Worm (Caenorhabditis elegans): ENCODE measurements around the gene R10F2.4.
A peak's percentile ranks its signal among the peaks of the same experiment; 100 is the strongest.

R10F2.4 gene

DNA sequence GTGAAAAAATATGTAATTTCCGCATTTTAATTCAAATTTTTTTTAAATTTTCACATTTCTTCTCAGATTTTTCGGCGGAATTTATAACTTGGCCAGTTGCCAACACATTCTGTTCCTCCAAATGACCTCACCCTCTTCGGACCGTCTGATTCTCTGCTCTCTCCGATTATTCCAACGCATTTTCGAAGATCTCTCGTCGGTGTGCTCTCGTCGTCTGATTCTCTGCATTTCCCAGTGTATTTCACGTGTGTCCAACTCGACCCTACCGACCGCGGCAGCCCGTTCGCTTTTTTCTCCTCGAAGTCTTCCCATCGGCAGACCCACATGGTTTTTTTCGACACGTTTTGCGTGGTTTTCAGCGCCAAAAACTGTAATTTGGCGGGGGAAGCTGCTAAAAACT, 24.3 kb upstream of the R10F2.4 start:
- TF ChIP-seq blmp-1 (tag; optimal IDR thresholded peaks at IDR 0.05) (peak; percentile 13), ceh-63 (GFP tag; optimal IDR thresholded peaks at IDR 0.05) (no peak), ceh-8 (GFP tag; optimal IDR thresholded peaks at IDR 0.05) (no peak), ceh-88 (GFP tag; IDR thresholded peaks at IDR 0.05) (no peak), nhr-19 (GFP tag; conservative IDR thresholded peaks at IDR 0.05) (no peak), mef-2 (tag; optimal IDR thresholded peaks at IDR 0.05) (no peak), fos-1 (tag; optimal IDR thresholded peaks at IDR 0.05) (no peak), lin-35 (GFP tag; optimal IDR thresholded peaks at IDR 0.05) (peak; percentile 20 to 28), dpl-1 (GFP tag; optimal IDR thresholded peaks at IDR 0.05) (peak in 2 of 3 experiments; percentile 32 to 34), lsy-2 (tag; optimal IDR thresholded peaks at IDR 0.05) (peak; percentile 25 to 30), egl-27 (tag; optimal IDR thresholded peaks at IDR 0.05) (no peak), unc-30 (tag; optimal IDR thresholded peaks at IDR 0.05) (no peak), egl-13 (tag; optimal IDR thresholded peaks at IDR 0.05) (no peak), fkh-4 (tag; optimal IDR thresholded peaks at IDR 0.05; ENCODE audit: borderline replicate concordance) (no peak), ceh-90 (tag; optimal IDR thresholded peaks at IDR 0.05) (no peak), grh-1 (GFP tag; IDR thresholded peaks at IDR 0.05) (no peak), nhr-47 (tag; optimal IDR thresholded peaks at IDR 0.05) (no peak), ztf-4 (tag; optimal IDR thresholded peaks at IDR 0.05) (no peak), ceh-82 (tag; optimal IDR thresholded peaks at IDR 0.05) (peak in 1 of 3 experiments; percentile 25), ama-1 (optimal IDR thresholded peaks at IDR 0.05) (no peak), xbp-1 (tag; optimal IDR thresholded peaks at IDR 0.05) (no peak), aha-1 (tag; optimal IDR thresholded peaks at IDR 0.05) (no peak), mep-1 (tag; optimal IDR thresholded peaks at IDR 0.05) (peak; percentile 57), fkh-10 (GFP tag; optimal IDR thresholded peaks at IDR 0.05) (no peak), lin-13 (GFP tag; optimal IDR thresholded peaks at IDR 0.05) (no peak), zip-4 (GFP tag; optimal IDR thresholded peaks at IDR 0.05) (no peak), skn-1 (tag; optimal IDR thresholded peaks at IDR 0.05) (no peak), unc-62 (GFP tag; optimal IDR thresholded peaks at IDR 0.05) (no peak), nhr-20 (tag; optimal IDR thresholded peaks at IDR 0.05) (no peak), nhr-11 (tag; optimal IDR thresholded peaks at IDR 0.05) (no peak), irx-1 (tag; optimal IDR thresholded peaks at IDR 0.05) (no peak), snu-23 (GFP tag; optimal IDR thresholded peaks at IDR 0.05) (peak; percentile 45), pag-3 (tag; optimal IDR thresholded peaks at IDR 0.05; ENCODE audit: borderline replicate concordance, insufficient read depth) (no peak), fkh-8 (tag; optimal IDR thresholded peaks at IDR 0.05) (no peak), zag-1 (tag; optimal IDR thresholded peaks at IDR 0.05) (no peak), nhr-90 (tag; optimal IDR thresholded peaks at IDR 0.05; ENCODE audit: poor library complexity) (no peak), unc-130 (tag; optimal IDR thresholded peaks at IDR 0.05) (no peak), lin-39 (tag; optimal IDR thresholded peaks at IDR 0.05) (no peak), mab-9 (GFP tag; IDR thresholded peaks at IDR 0.05) (no peak), snpc-4 (tag; optimal IDR thresholded peaks at IDR 0.05) (no peak), isw-1 (GFP tag; IDR thresholded peaks at IDR 0.05) (no peak; the same call in 1 of the 2 replicates), tlp-1 (tag; optimal IDR thresholded peaks at IDR 0.05) (no peak), pax-3 (tag; optimal IDR thresholded peaks at IDR 0.05) (no peak), nhr-84 (tag; optimal IDR thresholded peaks at IDR 0.05) (no peak), vab-15 (tag; optimal IDR thresholded peaks at IDR 0.05) (no peak), C04F5.9 (tag; optimal IDR thresholded peaks at IDR 0.05) (no peak), nhr-76 (tag; optimal IDR thresholded peaks at IDR 0.05) (no peak), C34B4.2 (tag; optimal IDR thresholded peaks at IDR 0.05) (no peak), rnt-1 (tag; optimal IDR thresholded peaks at IDR 0.05) (no peak), C16A3.4 (tag; optimal IDR thresholded peaks at IDR 0.05) (no peak), mdl-1 (tag; optimal IDR thresholded peaks at IDR 0.05) (no peak), elt-3 (tag; optimal IDR thresholded peaks at IDR 0.05) (no peak), nhr-85 (tag) (peak; percentile 29), sox-4 (tag; optimal IDR thresholded peaks at IDR 0.05) (no peak)

All from whole organism, L1 larva.